Worm (Caenorhabditis elegans) whole organism, midembryonic: Measurements from ENCODE around the gene nhr-126.

ENCODE experiments used
- T22C8.4 ChIP-seq: fragments of 200-800 bp; sonication (Bioruptor generic); IDR thresholded peaks from 2 replicates; pipeline ENCODE4 v1.3.6; 2022; ENCODE audit warnings: missing genetic modification characterization, missing compliant biosample characterization
- cog-1 ChIP-seq: sonication (generic microtip); optimal IDR thresholded peaks from 2 replicates; lab custom pipeline; 2016; ENCODE audit warnings: missing genetic modification characterization, missing compliant biosample characterization
- flt-1 ChIP-seq: fragments of 200-800 bp; sonication (Bioruptor generic); IDR thresholded peaks from 2 replicates; pipeline ENCODE4 v1.3.6; 2022; ENCODE audit warnings: missing genetic modification characterization, missing compliant biosample characterization
- med-1 ChIP-seq: sonication (generic microtip); optimal IDR thresholded peaks from 2 replicates; lab custom pipeline; 2017; ENCODE audit warnings: missing genetic modification characterization, mild to moderate bottlenecking, missing compliant biosample characterization, antibody characterized with exemption, missing genetic modification reagents; ENCODE audit not compliant: insufficient read depth
- tab-1 ChIP-seq: fragments of 200-800 bp; sonication (Bioruptor generic); IDR thresholded peaks from 2 replicates; pipeline ENCODE4 v1.3.6; 2022; ENCODE audit warnings: missing genetic modification characterization, missing compliant biosample characterization
- ztf-29 ChIP-seq: fragments of 200-800 bp; sonication (Bioruptor generic); IDR thresholded peaks from 2 replicates; pipeline ENCODE4 v1.3.6; 2022; ENCODE audit warnings: missing genetic modification reagents, missing genetic modification characterization, missing compliant biosample characterization

- no peak for TF ChIP-seq tab-1
- no peak for TF ChIP-seq T22C8.4
- TF ChIP-seq flt-1 (GFP tag; lab: Robert Waterston, UW), result no peak
- no peak for TF ChIP-seq ztf-29 (GFP tag; lab: Robert Waterston, UW)
- no peak for TF ChIP-seq cog-1 (tag; lab: Kevin White, UChicago)
- no peak for TF ChIP-seq med-1 (GFP tag; lab: Kevin White, UChicago)
Observed at ce11 chrV:2181738-2182137, 47.1 kb upstream of the nhr-126 start, which contains the start of gene srbc-16.
